Worm (Caenorhabditis elegans) whole organism, mixed stage, embryonic: ENCODE measurements around the gene H28G03.3.

Experiments used
- blmp-1 ChIP-seq: fragments of 150-350 bp; optimal IDR thresholded peaks from 2 replicates; lab custom pipeline; 2014; ENCODE audit warnings: missing biosample characterization, missing genetic modification characterization
- ham-2 ChIP-seq: fragments of 200-800 bp; sonication (Bioruptor generic); optimal IDR thresholded peaks from 2 replicates; lab custom pipeline; 2018; ENCODE audit warnings: mild to moderate bottlenecking, missing genetic modification characterization, missing compliant biosample characterization
- mab-5 ChIP-seq: fragments of 150-350 bp; optimal IDR thresholded peaks from 2 replicates; lab custom pipeline; 2014; ENCODE audit warnings: missing biosample characterization, missing genetic modification characterization
- unc-39 ChIP-seq: fragments of 150-350 bp; optimal IDR thresholded peaks from 2 replicates; lab custom pipeline; 2014; ENCODE audit warnings: missing biosample characterization, missing genetic modification characterization

ce11 chrX:5275209-5275608, 49.0 kb upstream of the H28G03.3 start, which contains the start of gene hst-6:
- TF ChIP-seq unc-39 (no peak), blmp-1 (tag; lab: Kevin White, UChicago) (no peak), mab-5 (no peak), ham-2 (peak; percentile 60)
